Worm (Caenorhabditis elegans): ENCODE results near the gene F19B2.7.

The F19B2.7 gene

DNA sequence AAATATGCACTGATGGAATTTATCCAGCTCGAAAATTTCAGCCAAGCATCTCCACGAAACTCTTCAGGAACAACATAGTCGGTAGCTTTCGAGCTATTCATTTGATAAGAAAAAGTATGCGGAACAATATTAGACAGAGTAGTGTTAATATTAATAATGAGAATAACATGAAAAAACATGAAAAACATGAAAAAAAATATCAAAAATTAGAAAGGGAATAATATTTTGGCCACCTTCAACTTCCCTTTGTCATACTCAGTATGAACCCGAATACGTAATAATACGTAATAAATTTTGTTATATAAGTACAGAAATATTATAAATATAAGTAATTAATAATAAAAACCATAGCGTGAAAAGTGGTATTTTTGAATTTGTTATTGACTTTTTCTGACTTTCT is 20.4 kb downstream of the F19B2.7 start, which contains the start of gene srw-39:
srw-39 (minus strand) TSS at position 101 of the 400 bp plus-strand sequence.
- TF ChIP-seq nhr-179 (tag; optimal IDR thresholded peaks at IDR 0.05) (no peak), Y53F4B.3 (GFP tag; IDR thresholded peaks at IDR 0.05) (no peak), F39B2.1 (GFP tag; IDR thresholded peaks at IDR 0.05) (no peak), C17E4.6 (GFP tag; IDR thresholded peaks at IDR 0.05) (no peak), D2030.7 (GFP tag; IDR thresholded peaks at IDR 0.05) (no peak), repo-1 (tag; optimal IDR thresholded peaks at IDR 0.05) (no peak), mxl-1 (tag; optimal IDR thresholded peaks at IDR 0.05) (no peak), chd-7 (tag; optimal IDR thresholded peaks at IDR 0.05) (no peak)

DNA sequence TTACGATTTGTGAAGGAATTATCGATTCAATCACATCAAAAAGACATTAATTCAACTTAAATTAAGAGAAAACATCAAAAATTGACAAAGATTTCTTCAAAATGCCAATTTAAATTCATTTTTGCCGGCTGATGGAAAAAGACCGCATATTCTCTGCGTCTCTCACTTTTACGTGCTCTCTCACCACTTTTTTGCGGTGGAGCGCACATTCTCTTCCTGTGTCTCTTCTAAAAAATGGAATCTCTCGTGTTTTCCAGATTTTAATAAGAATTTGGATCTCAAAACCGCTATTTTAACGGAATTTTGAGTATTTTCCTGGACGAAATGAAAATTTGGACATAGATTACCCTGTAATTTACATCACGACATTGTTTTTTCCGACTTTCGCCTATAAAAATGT is 29.3 kb downstream of the F19B2.7 start:
- TF ChIP-seq attf-6 (GFP tag; IDR thresholded peaks at IDR 0.05) (peak; percentile 22; the same call in 1 of the 2 replicates), D2030.7 (GFP tag; IDR thresholded peaks at IDR 0.05) (peak; percentile 42; the same call in 1 of the 2 replicates), hmg-1.2 (GFP tag; IDR thresholded peaks at IDR 0.05) (peak; percentile 96)

DNA sequence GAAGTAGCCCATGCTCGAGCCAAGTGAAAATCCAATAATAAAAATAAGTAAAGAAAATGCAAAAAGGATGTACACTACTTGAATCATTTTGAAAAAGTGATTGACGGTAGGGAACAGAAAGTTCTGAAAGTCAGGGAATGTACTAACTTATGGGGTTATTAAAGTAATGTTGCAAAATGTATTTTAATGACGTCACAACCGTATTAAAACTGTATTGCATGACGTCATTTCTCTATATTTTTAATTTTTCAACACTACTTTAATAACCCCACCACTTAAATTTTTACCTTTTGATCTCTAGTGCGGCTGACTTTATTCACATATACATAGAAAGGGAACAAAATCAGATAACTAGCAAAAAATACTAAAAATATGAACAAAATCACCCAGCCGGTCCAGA is 30.8 kb downstream of the F19B2.7 start:
- TF ChIP-seq attf-6 (GFP tag; IDR thresholded peaks at IDR 0.05): no peak
- TF ChIP-seq F23B12.7 (tag; optimal IDR thresholded peaks at IDR 0.05; ENCODE audit: insufficient read depth): no peak
- no peak for TF ChIP-seq F39B2.1 (GFP tag; IDR thresholded peaks at IDR 0.05)

DNA sequence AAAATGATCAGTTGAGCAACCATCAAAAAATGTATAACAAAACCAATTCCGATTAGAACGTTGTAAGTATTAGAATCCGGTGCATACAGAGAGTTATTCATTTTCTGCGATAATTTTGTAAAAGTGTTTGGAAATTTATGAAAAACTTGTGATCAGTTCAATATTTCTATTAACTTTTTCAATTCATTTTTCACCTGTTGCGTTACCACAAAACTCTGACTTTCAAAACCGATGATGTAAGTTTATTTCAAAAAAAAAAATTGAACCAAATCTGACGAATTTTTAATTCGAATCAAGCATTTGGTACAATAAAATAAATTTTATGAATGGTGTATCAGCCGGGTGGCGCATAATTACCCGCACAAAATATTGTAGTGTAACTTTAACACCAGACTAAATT is 35.0 kb downstream of the F19B2.7 start, which contains the start of gene srz-16:
srz-16 (minus strand) TSS at position 101 of the 400 bp plus-strand sequence.
- TF ChIP-seq cebp-1 (GFP tag; IDR thresholded peaks at IDR 0.05): no peak
- no peak for TF ChIP-seq cebp-1 (tag; optimal IDR thresholded peaks at IDR 0.05)
- no peak for TF ChIP-seq aptf-3 (GFP tag; IDR thresholded peaks at IDR 0.05)

DNA sequence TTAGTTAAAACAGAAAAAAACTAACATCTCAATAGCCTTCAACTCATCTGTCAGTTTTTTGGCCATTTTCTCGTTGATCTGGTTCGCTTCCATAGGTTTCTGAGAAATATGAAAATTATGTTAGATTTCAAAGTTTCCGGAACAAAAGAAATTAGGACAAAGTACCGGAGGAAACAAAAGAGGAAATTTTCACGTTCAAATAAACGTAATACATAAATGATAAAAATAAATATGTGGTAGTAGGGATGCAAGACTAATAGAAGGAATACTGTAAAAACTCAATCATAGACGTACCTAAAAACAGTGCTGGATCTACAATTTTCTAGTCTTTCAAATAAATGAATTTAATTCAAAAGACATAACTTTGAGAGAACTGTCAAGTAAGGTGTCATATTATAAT is 37.3 kb downstream of the F19B2.7 start, which contains the start of gene fbxa-116:
fbxa-116 (minus strand) TSS at position 101 of the 400 bp plus-strand sequence.
- TF ChIP-seq die-1 (tag; optimal IDR thresholded peaks at IDR 0.05): no peak
- no peak for TF ChIP-seq tbp1 (GFP tag; optimal IDR thresholded peaks at IDR 0.05)
- no peak for TF ChIP-seq let-526 (GFP tag; IDR thresholded peaks at IDR 0.05)
- no peak for TF ChIP-seq sea-2 (GFP tag; IDR thresholded peaks at IDR 0.05)
- TF ChIP-seq hmg-1.2 (GFP tag; IDR thresholded peaks at IDR 0.05): no peak
- TF ChIP-seq snpc-3.4 (tag; optimal IDR thresholded peaks at IDR 0.05): no peak
- no peak for TF ChIP-seq hsf-1 (GFP tag; IDR thresholded peaks at IDR 0.05)
- TF ChIP-seq lin-26 (GFP tag; IDR thresholded peaks at IDR 0.05): no peak
- no peak for TF ChIP-seq lin-54 (GFP tag; optimal IDR thresholded peaks at IDR 0.05)
- no peak for TF ChIP-seq nfya-1 (tag; optimal IDR thresholded peaks at IDR 0.05; ENCODE audit: borderline replicate concordance, insufficient read depth)
- no peak for TF ChIP-seq nfya-2 (GFP tag; IDR thresholded peaks at IDR 0.05)
- no peak for TF ChIP-seq lin-35 (GFP tag; optimal IDR thresholded peaks at IDR 0.05)
- TF ChIP-seq tbx-9 (tag; optimal IDR thresholded peaks at IDR 0.05; ENCODE audit: borderline replicate concordance): no peak
- no peak for TF ChIP-seq let-607 (tag; optimal IDR thresholded peaks at IDR 0.05)
- TF ChIP-seq ztf-28 (GFP tag; IDR thresholded peaks at IDR 0.05): no peak
- no peak for TF ChIP-seq nhr-80 (tag; optimal IDR thresholded peaks at IDR 0.05)
- no peak for TF ChIP-seq gei-17 (GFP tag; optimal IDR thresholded peaks at IDR 0.05)

Data from whole organism, young adult.